Worm (Caenorhabditis elegans): ENCODE measurements around the gene nhr-95.

Gene nhr-95

DNA sequence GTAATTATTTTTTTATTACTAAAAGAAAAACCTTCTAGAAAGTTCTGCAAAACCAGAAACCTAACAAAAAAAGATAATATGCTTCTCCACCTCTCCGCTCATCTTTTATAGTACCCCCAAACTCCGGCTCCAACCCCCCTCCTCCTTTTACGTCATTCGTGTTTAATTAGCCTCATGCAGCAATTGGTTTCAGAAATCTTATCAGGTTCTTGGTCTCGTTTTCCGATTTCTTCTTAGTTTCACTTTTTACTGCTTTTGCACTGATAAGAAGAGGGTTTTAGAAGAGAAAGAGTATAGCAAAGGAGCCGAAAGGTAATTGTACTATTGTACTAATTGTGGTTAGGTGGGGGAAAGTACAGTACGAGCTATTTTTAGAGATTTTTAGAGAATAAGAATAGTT is 31.0 kb downstream of the nhr-95 start:
- peak; percentile 56 for TF ChIP-seq pqm-1 (tag; optimal IDR thresholded peaks at IDR 0.05)
- no peak for TF ChIP-seq efl-1 (optimal IDR thresholded peaks at IDR 0.05)
- peak in 1 of 2 experiments; percentile 15 for TF ChIP-seq efl-1 (GFP tag; optimal IDR thresholded peaks at IDR 0.05 in 1 of 2)
- no peak for TF ChIP-seq tbx-2 (tag; optimal IDR thresholded peaks at IDR 0.05)
- no peak for TF ChIP-seq snu-23 (GFP tag; optimal IDR thresholded peaks at IDR 0.05)
- no peak for TF ChIP-seq ceh-63 (GFP tag; optimal IDR thresholded peaks at IDR 0.05)
- peak in 1 of 2 experiments; percentile 35 for TF ChIP-seq lin-35 (GFP tag; optimal IDR thresholded peaks at IDR 0.05)
- no peak for TF ChIP-seq pax-3 (tag; optimal IDR thresholded peaks at IDR 0.05)
- TF ChIP-seq C16A3.4 (tag; optimal IDR thresholded peaks at IDR 0.05), result no peak
- peak; percentile 20 for TF ChIP-seq nhr-90 (tag; optimal IDR thresholded peaks at IDR 0.05; ENCODE audit: poor library complexity)
- peak; percentile 81 for TF ChIP-seq elt-2 (tag; optimal IDR thresholded peaks at IDR 0.05)
- TF ChIP-seq egl-27 (tag; optimal IDR thresholded peaks at IDR 0.05), result no peak
- TF ChIP-seq rnt-1 (tag; optimal IDR thresholded peaks at IDR 0.05), result no peak

DNA sequence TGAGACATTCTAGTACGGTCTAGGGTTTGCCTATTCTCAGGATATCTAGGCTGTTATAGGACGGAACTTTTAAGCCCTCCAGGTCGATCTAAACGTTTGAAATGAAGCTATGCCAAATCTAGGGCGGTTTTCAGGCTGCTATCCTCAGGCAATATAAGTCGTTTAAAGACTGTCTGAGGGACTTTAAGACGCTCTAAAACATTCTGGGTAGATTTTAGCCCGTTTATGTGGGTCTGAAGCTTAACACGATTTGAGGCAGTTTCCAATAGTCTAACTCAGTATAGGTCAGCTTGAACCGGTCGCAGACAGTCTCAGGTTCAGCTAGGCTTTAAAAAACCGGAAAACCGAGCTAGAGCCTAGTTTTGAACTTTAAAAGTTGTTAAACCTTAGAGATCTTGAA is 31.6 kb downstream of the nhr-95 start:
- no peak for TF ChIP-seq fos-1 (tag; optimal IDR thresholded peaks at IDR 0.05)
- TF ChIP-seq hpl-2 (GFP tag; optimal IDR thresholded peaks at IDR 0.05), result no peak
- TF ChIP-seq lin-39 (tag; optimal IDR thresholded peaks at IDR 0.05), result no peak
- TF ChIP-seq ces-1 (GFP tag; optimal IDR thresholded peaks at IDR 0.05), result no peak
- no peak for TF ChIP-seq isw-1 (GFP tag; IDR thresholded peaks at IDR 0.05)
- TF ChIP-seq efl-1 (optimal IDR thresholded peaks at IDR 0.05), result no peak
- TF ChIP-seq efl-1 (GFP tag; optimal IDR thresholded peaks at IDR 0.05 in 1 of 2), result peak in 1 of 2 experiments; percentile 16

DNA sequence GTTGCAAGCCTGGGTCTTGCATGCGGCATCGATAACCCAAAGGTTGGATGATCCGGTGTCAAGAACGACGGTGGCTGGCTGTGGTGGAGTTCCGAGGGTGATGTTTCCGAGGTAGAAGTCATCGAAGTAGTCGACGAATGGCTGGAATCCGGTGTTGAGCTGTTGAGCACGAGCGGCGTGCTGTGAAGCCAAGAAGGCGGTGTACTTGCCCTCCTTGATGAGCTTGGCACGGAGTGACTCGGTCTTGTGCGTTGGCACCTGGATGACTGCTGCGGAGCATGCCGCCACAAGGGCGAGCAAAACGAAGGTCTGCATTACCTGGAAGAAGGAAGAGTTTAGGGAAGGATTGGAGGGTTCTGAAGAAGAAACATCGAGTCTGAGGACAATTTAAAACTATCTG is 32.0 kb downstream of the nhr-95 start, which contains the start of gene asp-1:
Gene asp-1 (minus strand): TSS at position 315 of the 400 bp plus-strand sequence.
- TF ChIP-seq lin-35 (GFP tag; optimal IDR thresholded peaks at IDR 0.05), result peak in 1 of 2 experiments; percentile 7
- no peak for TF ChIP-seq efl-1 (optimal IDR thresholded peaks at IDR 0.05)
- TF ChIP-seq efl-1 (GFP tag; optimal IDR thresholded peaks at IDR 0.05 in 1 of 2), result peak in 1 of 2 experiments; percentile 56
- no peak for TF ChIP-seq unc-98 (GFP tag; IDR thresholded peaks at IDR 0.05)
- no peak for TF ChIP-seq irx-1 (tag; optimal IDR thresholded peaks at IDR 0.05)

DNA sequence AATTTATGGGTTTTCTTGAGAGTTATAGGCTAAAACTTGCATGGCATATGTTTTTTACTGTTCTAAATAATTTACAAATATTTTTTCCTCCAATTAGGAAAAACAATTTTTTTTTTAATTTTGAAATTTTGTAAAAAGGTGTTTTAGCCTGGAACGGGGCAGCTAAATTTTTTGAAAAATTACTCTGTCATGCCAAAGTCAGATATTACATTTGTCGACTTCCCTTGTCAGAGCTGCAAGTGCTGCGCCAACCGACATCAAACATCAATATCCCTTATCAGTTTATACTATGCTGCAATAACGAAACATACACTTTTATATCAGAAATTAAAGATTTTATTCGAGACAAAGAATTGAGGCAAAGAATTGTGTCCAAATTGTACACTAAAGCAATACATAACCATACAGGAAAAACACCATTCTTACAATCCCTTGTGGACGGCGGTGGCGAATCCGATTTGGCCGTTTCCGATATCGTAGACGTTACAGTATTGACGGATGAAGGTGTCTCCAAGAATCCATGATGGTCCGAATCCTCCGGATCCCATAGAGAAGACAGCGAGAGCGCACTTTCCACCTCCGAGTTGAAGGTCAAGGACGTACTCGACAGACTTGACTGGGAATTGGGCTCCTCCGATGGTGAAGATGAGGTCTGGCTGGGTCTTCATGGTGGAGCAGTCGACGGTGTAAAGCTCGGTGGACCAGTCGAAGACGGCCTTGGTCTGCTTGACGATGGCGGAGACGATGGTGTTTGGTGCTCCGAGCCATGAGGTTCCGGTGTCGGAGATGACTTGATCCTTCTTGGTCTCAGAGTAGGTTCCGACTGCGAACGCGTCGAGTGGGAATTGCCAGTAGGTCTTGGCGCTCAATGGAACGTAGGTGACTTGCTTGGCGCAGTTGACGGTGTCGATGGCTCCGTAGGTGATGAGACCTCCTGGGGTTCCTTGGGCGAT is 33.0 kb downstream of the nhr-95 start:
- TF ChIP-seq lin-39 (tag; optimal IDR thresholded peaks at IDR 0.05), result no peak
- TF ChIP-seq aly-2 (tag; optimal IDR thresholded peaks at IDR 0.05), result peak; percentile 90
- no peak for TF ChIP-seq nhr-237 (tag; optimal IDR thresholded peaks at IDR 0.05)
- no peak for TF ChIP-seq efl-3 (GFP tag; optimal IDR thresholded peaks at IDR 0.05)
- no peak for TF ChIP-seq nhr-84 (tag; optimal IDR thresholded peaks at IDR 0.05)
- peak; percentile 15 for TF ChIP-seq nhr-90 (tag; optimal IDR thresholded peaks at IDR 0.05; ENCODE audit: poor library complexity)
- TF ChIP-seq lin-35 (GFP tag; optimal IDR thresholded peaks at IDR 0.05), result peak in 1 of 2 experiments; percentile 50
- TF ChIP-seq dpl-1 (GFP tag; optimal IDR thresholded peaks at IDR 0.05), result no peak
- peak; percentile 15; the same call in 1 of the 2 replicates for TF ChIP-seq nhr-19 (GFP tag; conservative IDR thresholded peaks at IDR 0.05)
- TF ChIP-seq snu-23 (GFP tag; optimal IDR thresholded peaks at IDR 0.05), result no peak
- peak; percentile 35 for TF ChIP-seq elt-2 (tag; optimal IDR thresholded peaks at IDR 0.05)
- TF ChIP-seq efl-1 (optimal IDR thresholded peaks at IDR 0.05), result no peak
- TF ChIP-seq efl-1 (GFP tag; optimal IDR thresholded peaks at IDR 0.05 in 1 of 2), result peak in 1 of 2 experiments; percentile 89
- TF ChIP-seq sup-37 (GFP tag; optimal IDR thresholded peaks at IDR 0.05), result no peak
- TF ChIP-seq nhr-71 (tag; optimal IDR thresholded peaks at IDR 0.05), result peak; percentile 47
- TF ChIP-seq ama-1 (optimal IDR thresholded peaks at IDR 0.05), result peak; percentile 2

DNA sequence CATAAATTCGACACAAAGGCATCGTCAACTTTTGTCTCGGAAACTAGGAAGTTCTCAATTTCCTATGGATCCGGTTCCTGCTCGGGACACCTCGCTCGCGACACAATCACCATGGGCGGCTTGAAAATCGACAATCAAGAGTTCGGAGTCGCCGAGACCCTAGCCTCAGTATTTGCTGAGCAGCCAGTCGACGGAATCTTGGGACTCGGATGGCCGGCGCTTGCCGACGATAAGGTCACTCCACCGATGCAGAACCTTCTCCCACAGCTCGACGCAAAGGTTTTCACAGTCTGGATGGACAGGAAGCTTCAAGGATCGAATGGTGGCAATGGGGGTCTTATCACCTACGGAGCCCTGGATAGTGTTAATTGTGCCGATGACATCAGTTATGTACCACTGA is 35.0 kb downstream of the nhr-95 start:
- TF ChIP-seq swsn-7 (tag; optimal IDR thresholded peaks at IDR 0.05), result no peak
- no peak for TF ChIP-seq ceh-63 (GFP tag; optimal IDR thresholded peaks at IDR 0.05)
- no peak for TF ChIP-seq nhr-237 (tag; optimal IDR thresholded peaks at IDR 0.05)
- no peak for TF ChIP-seq nhr-20 (tag; optimal IDR thresholded peaks at IDR 0.05)
- no peak for TF ChIP-seq ztf-11 (tag; optimal IDR thresholded peaks at IDR 0.05)
- TF ChIP-seq hlh-4 (tag; optimal IDR thresholded peaks at IDR 0.05), result no peak
- TF ChIP-seq C04F5.9 (tag; optimal IDR thresholded peaks at IDR 0.05), result no peak
- no peak for TF ChIP-seq ceh-90 (tag; optimal IDR thresholded peaks at IDR 0.05)
- TF ChIP-seq mep-1 (tag; optimal IDR thresholded peaks at IDR 0.05), result no peak
- no peak for TF ChIP-seq blmp-1 (tag; optimal IDR thresholded peaks at IDR 0.05)
- TF ChIP-seq tlp-1 (tag; optimal IDR thresholded peaks at IDR 0.05), result no peak
- no peak for TF ChIP-seq jun-1 (tag; optimal IDR thresholded peaks at IDR 0.05)
